Worm (Caenorhabditis elegans) whole organism, L4 larva: Measurements from ENCODE around the gene rheb-1.

Experiments
- T20F7.1 ChIP-seq: fragments of 200-800 bp; sonication (Bioruptor generic); optimal IDR thresholded peaks from 2 replicates; lab custom pipeline; 2018; ENCODE audit warnings: mild to moderate bottlenecking, missing genetic modification characterization, missing compliant biosample characterization
- Y48G9A.11 ChIP-seq: fragments of 200-800 bp; sonication (Bioruptor generic); IDR thresholded peaks from 2 replicates; pipeline ENCODE4 v1.3.6; 2022; ENCODE audit warnings: missing genetic modification reagents, missing genetic modification characterization, missing compliant biosample characterization
- ctbp-1 ChIP-seq: fragments of 200-800 bp; sonication (Bioruptor generic); IDR thresholded peaks from 2 replicates; pipeline ENCODE4 v1.3.6; 2022; ENCODE audit warnings: missing genetic modification reagents, missing genetic modification characterization, missing compliant biosample characterization
- daf-19 ChIP-seq: fragments of 200-800 bp; sonication (Bioruptor generic); conservative IDR thresholded peaks from 2 replicates; pipeline ENCODE4 v1.3.6; 2022; ENCODE audit warnings: missing genetic modification characterization, missing compliant biosample characterization
- dmd-6 ChIP-seq: fragments of 200-800 bp; sonication (Bioruptor generic); IDR thresholded peaks from 2 replicates; pipeline ENCODE4 v1.3.6; 2022; ENCODE audit warnings: missing genetic modification reagents, missing genetic modification characterization, missing compliant biosample characterization
- hlh-30 ChIP-seq: sonication (generic microtip); optimal IDR thresholded peaks from 2 replicates; lab custom pipeline; 2017; ENCODE audit warnings: antibody characterized with exemption, mild to moderate bottlenecking, missing genetic modification characterization, missing compliant biosample characterization; ENCODE audit not compliant: insufficient read depth
- lin-15B ChIP-seq: fragments of 150-350 bp; sonication (generic microtip); optimal IDR thresholded peaks from 3 replicates; lab custom pipeline; 2014; ENCODE audit warnings: missing biosample characterization, missing genetic modification characterization
- lin-29 ChIP-seq: fragments of 200-800 bp; sonication (Bioruptor generic); IDR thresholded peaks from 2 replicates; pipeline ENCODE4 v1.3.6; 2022; ENCODE audit warnings: missing genetic modification reagents, missing genetic modification characterization, missing compliant biosample characterization
- lin-39 ChIP-seq: fragments of 150-350 bp; optimal IDR thresholded peaks from 2 replicates; lab custom pipeline; 2014; ENCODE audit warnings: missing biosample characterization, missing genetic modification reagents, missing genetic modification characterization
- lir-3 ChIP-seq: sonication (generic microtip); optimal IDR thresholded peaks from 2 replicates; lab custom pipeline; 2016; ENCODE audit warnings: mild to moderate bottlenecking, missing genetic modification characterization, missing compliant biosample characterization
- mep-1 ChIP-seq: fragments of 150-350 bp; sonication (generic microtip); optimal IDR thresholded peaks from 3 replicates; lab custom pipeline; 2014; ENCODE audit warnings: missing biosample characterization, missing genetic modification characterization
- nhr-111 ChIP-seq: fragments of 200-800 bp; sonication (Bioruptor generic); optimal IDR thresholded peaks from 2 replicates; lab custom pipeline; 2018; ENCODE audit warnings: mild to moderate bottlenecking, missing genetic modification characterization, missing compliant biosample characterization
- nhr-28 ChIP-seq: fragments of 150-350 bp; optimal IDR thresholded peaks from 2 replicates; lab custom pipeline; 2014; ENCODE audit warnings: missing biosample characterization, missing genetic modification characterization
- php-3 ChIP-seq: fragments of 200-800 bp; sonication (Bioruptor generic); IDR thresholded peaks from 2 replicates; pipeline ENCODE4 v1.3.6; 2022; ENCODE audit warnings: missing genetic modification reagents, missing genetic modification characterization, missing compliant biosample characterization
- skn-1 ChIP-seq: fragments of 150-350 bp; optimal IDR thresholded peaks from 2 replicates; lab custom pipeline; 2014; ENCODE audit warnings: missing biosample characterization, missing genetic modification characterization
- unc-130 ChIP-seq: sonication (generic microtip); optimal IDR thresholded peaks from 2 replicates; lab custom pipeline; 2016; ENCODE audit warnings: missing genetic modification reagents, missing genetic modification characterization, missing compliant biosample characterization
- unc-62 ChIP-seq, 3 experiments: fragments of 150-350 bp in 1 of 3; sonication (generic microtip); optimal IDR thresholded peaks in 2 of 3; peaks in 1 of 3; 1 replicate in 1 of 3; 2 replicates in 2 of 3; lab custom pipeline; 2014 to 2017; ENCODE audit warnings: missing biosample characterization in 3 of 3, missing genetic modification characterization in 3 of 3, missing genetic modification reagents in 3 of 3, missing genotype in 1 of 3
- zip-11 ChIP-seq: fragments of 200-800 bp; sonication (Bioruptor generic); IDR thresholded peaks from 2 replicates; pipeline ENCODE4 v1.3.6; 2022; ENCODE audit warnings: missing genetic modification characterization, missing compliant biosample characterization

Gene rheb-1

ce11 chrIII:9406600-9406999 lies 49.2 kb downstream of the rheb-1 start, which contains the start of gene T26G10.1 (continued):
- TF ChIP-seq T20F7.1 (GFP tag; lab: Kevin White, UChicago) (peak; percentile 73), zip-11 (GFP tag; lab: Robert Waterston, UW) (no peak), unc-62 (GFP tag; optimal IDR thresholded peaks at IDR 0.05 in 1 of 2; lab: Kevin White, UChicago) (no peak), unc-62 (tag; optimal IDR thresholded peaks at IDR 0.05; lab: Kevin White, UChicago) (no peak), nhr-28 (peak; percentile 43), Y48G9A.11 (GFP tag; lab: Robert Waterston, UW) (peak; percentile 72), lir-3 (tag; lab: Kevin White, UChicago) (no peak), dmd-6 (GFP tag; lab: Robert Waterston, UW) (peak; percentile 76), skn-1 (tag; lab: Kevin White, UChicago) (no peak), nhr-111 (GFP tag; lab: Kevin White, UChicago) (no peak), unc-130 (GFP tag; lab: Kevin White, UChicago) (peak; percentile 42), lin-29 (GFP tag; lab: Robert Waterston, UW) (0 out of 2 replicates have a peak, but pooled peaks have one; percentile 16), mep-1 (tag; lab: Kevin White, UChicago) (peak; percentile 67), lin-39 (tag; lab: Kevin White, UChicago) (no peak), lin-15B (tag; lab: Kevin White, UChicago) (peak; percentile 55), hlh-30 (peak; percentile 34), ctbp-1 (GFP tag; lab: Robert Waterston, UW) (peak; percentile 56; the same call in 1 of the 2 replicates), daf-19 (GFP tag; lab: Robert Waterston, UW) (no peak), php-3 (GFP tag; lab: Robert Waterston, UW) (peak; percentile 70; the same call in 1 of the 2 replicates)
- TF ChIP-seq, all 104 proteins: peak for 33
